Worm (Caenorhabditis elegans) whole organism, L1 larva: ENCODE measurements around the gene rpap-3.

Experiments
- elt-2 ChIP-seq: sonication (generic microtip); optimal IDR thresholded peaks from 2 replicates; lab custom pipeline; 2016; ENCODE audit warnings: missing genetic modification characterization, mild to moderate bottlenecking, inconsistent platforms, missing compliant biosample characterization, missing genetic modification reagents
- fkh-4 ChIP-seq: sonication (generic microtip); optimal IDR thresholded peaks from 2 replicates; lab custom pipeline; 2016; ENCODE audit warnings: missing compliant biosample characterization, missing genetic modification characterization, borderline replicate concordance
- lin-13 ChIP-seq: fragments of 150-350 bp; optimal IDR thresholded peaks from 2 replicates; lab custom pipeline; 2014; ENCODE audit warnings: missing biosample characterization, missing genetic modification reagents, missing genetic modification characterization
- lir-3 ChIP-seq: sonication (generic microtip); optimal IDR thresholded peaks from 2 replicates; lab custom pipeline; 2016; ENCODE audit warnings: mild to moderate bottlenecking, missing genetic modification characterization, moderate library complexity, missing compliant biosample characterization; ENCODE audit not compliant: poor library complexity
- ztf-11 ChIP-seq, 2 experiments: sonication (generic microtip); optimal IDR thresholded peaks; 2 replicates each; lab custom pipeline; 2016 to 2017; ENCODE audit warnings: missing genetic modification characterization in 2 of 2, missing biosample characterization in 1 of 2, missing compliant biosample characterization in 1 of 2

ce11 chrIV:7803250-7803649, 24.5 kb upstream of the rpap-3 start, which contains the start of gene C33H5.16:
- TF ChIP-seq lin-13 (GFP tag; lab: Kevin White, UChicago) (no peak), lir-3 (no peak), ztf-11 (tag; optimal IDR thresholded peaks at IDR 0.05; lab: Kevin White, UChicago) (no peak), elt-2 (tag; lab: Kevin White, UChicago) (no peak), fkh-4 (no peak)
